Fruit fly (Drosophila melanogaster): ENCODE measurements around the gene Atg2.

- TF ChIP-seq EcR (GFP tag; optimal IDR thresholded peaks at IDR 0.05), result peak; percentile 88
- no peak for TF ChIP-seq gl (tag; optimal IDR thresholded peaks at IDR 0.05)
- TF ChIP-seq CG15710 (tag; optimal IDR thresholded peaks at IDR 0.05), result no peak
- TF ChIP-seq CG4496 (GFP tag; IDR thresholded peaks at IDR 0.05), result peak; percentile 70
- no peak for TF ChIP-seq CG34367 (tag; optimal IDR thresholded peaks at IDR 0.05)
Measured at dm6 chr3L:2798463-2798993, 24.4 kb downstream of the Atg2 start.

Data from whole organism, pupa.